Worm (Caenorhabditis elegans) whole organism, late embryonic: ENCODE data around the gene srx-136.

Experiments used
- C38D4.7 ChIP-seq: fragments of 200-800 bp; sonication (Bioruptor generic); optimal IDR thresholded peaks from 2 replicates; lab custom pipeline; 2018; ENCODE audit warnings: mild to moderate bottlenecking, missing genetic modification characterization, moderate library complexity, missing compliant biosample characterization
- ama-1 ChIP-seq: fragments of 150-350 bp; optimal IDR thresholded peaks from 2 replicates; lab custom pipeline; 2014
- ceh-14 ChIP-seq: sonication (generic microtip); optimal IDR thresholded peaks from 2 replicates; lab custom pipeline; 2016; ENCODE audit warnings: missing genotype, missing genetic modification characterization, missing compliant biosample characterization
- ceh-22 ChIP-seq: sonication (generic microtip); optimal IDR thresholded peaks from 2 replicates; lab custom pipeline; 2017; ENCODE audit warnings: missing biosample characterization, missing genetic modification characterization
- ceh-34 ChIP-seq: sonication (generic microtip); optimal IDR thresholded peaks from 2 replicates; lab custom pipeline; 2016; ENCODE audit warnings: mild to moderate bottlenecking, missing genetic modification characterization, missing compliant biosample characterization
- ceh-45 ChIP-seq: fragments of 200-800 bp; sonication (Bioruptor generic); IDR thresholded peaks from 2 replicates; pipeline ENCODE4 v1.3.6; 2022; ENCODE audit warnings: missing genetic modification reagents, missing genetic modification characterization, missing compliant biosample characterization
- dmd-4 ChIP-seq: sonication (generic microtip); optimal IDR thresholded peaks from 2 replicates; lab custom pipeline; 2016; ENCODE audit warnings: borderline replicate concordance, missing genetic modification characterization, missing compliant biosample characterization
- eyg-1 ChIP-seq: sonication (generic microtip); optimal IDR thresholded peaks from 2 replicates; lab custom pipeline; 2016; ENCODE audit warnings: missing genotype, missing genetic modification characterization, missing compliant biosample characterization
- hlh-8 ChIP-seq: sonication (generic microtip); optimal IDR thresholded peaks from 2 replicates; lab custom pipeline; 2016; ENCODE audit warnings: missing genotype, missing genetic modification characterization, missing compliant biosample characterization
- nfya-1 ChIP-seq: sonication (generic microtip); optimal IDR thresholded peaks from 2 replicates; lab custom pipeline; 2017; ENCODE audit warnings: missing genetic modification characterization, mild to moderate bottlenecking, missing compliant biosample characterization, antibody characterized with exemption, moderate library complexity
- pha-4 ChIP-seq: fragments of 150-350 bp; optimal IDR thresholded peaks from 2 replicates; lab custom pipeline; 2018; ENCODE audit warnings: missing biosample characterization, missing genetic modification reagents, missing genetic modification characterization
- tbx-7 ChIP-seq: sonication (generic microtip); optimal IDR thresholded peaks from 2 replicates; lab custom pipeline; 2016; ENCODE audit warnings: missing genotype, missing genetic modification characterization, missing compliant biosample characterization

DNA sequence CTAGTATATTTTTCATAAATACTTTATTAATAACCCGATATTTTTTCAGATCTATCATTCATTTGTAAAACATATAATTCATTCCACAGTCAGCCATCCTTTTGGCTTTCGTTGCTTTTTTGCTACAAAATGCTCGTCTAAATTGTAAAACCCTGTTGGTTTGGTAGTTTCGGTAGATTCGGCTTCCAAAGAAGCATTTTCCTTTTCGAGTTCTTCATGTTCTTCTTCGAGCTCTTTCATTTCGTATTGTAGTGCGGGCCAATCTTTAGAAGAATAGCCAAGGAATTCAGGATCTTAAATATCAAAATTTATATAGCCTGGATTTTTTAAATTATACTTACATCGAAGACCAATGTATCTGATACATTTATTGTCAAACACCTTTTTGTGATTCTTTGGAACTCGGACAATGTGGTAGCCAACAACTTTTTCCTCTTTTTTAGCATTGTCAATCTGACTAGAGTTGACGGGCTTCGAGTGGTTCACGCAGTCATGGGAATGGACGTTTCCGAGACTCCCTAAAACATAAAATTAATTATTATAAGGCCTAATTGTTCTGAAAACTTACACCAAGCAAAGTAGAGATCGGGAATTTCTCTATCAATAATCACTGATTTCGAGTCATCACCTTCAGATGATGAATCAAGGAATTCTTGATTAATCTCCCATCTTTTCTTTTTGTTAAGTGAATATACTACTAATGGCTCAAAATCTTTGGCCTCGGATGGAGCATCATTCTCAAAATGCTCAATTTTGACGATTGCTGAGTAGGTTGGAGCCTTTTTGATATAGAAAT, 51.1 kb downstream of the srx-136 start:
- TF ChIP-seq ceh-34 (tag; lab: Kevin White, UChicago) = no peak
- TF ChIP-seq pha-4 (tag; lab: Kevin White, UChicago) = no peak
- TF ChIP-seq hlh-8 (tag; lab: Kevin White, UChicago) = no peak
- TF ChIP-seq ceh-45 (GFP tag; lab: Robert Waterston, UW) = no peak
- TF ChIP-seq ceh-14 (tag; lab: Kevin White, UChicago) = no peak
- TF ChIP-seq ama-1 (lab: Kevin White, UChicago) = no peak
- no peak for TF ChIP-seq eyg-1 (tag; lab: Kevin White, UChicago)
- TF ChIP-seq ceh-22 (tag; lab: Kevin White, UChicago) = no peak
- no peak for TF ChIP-seq nfya-1 (tag; lab: Kevin White, UChicago)
- TF ChIP-seq dmd-4 (tag; lab: Kevin White, UChicago) = no peak
- TF ChIP-seq tbx-7 = no peak
- no peak for TF ChIP-seq C38D4.7 (GFP tag; lab: Kevin White, UChicago)
